Fruit fly (Drosophila melanogaster): ENCODE results near the gene Elp3.

DNA sequence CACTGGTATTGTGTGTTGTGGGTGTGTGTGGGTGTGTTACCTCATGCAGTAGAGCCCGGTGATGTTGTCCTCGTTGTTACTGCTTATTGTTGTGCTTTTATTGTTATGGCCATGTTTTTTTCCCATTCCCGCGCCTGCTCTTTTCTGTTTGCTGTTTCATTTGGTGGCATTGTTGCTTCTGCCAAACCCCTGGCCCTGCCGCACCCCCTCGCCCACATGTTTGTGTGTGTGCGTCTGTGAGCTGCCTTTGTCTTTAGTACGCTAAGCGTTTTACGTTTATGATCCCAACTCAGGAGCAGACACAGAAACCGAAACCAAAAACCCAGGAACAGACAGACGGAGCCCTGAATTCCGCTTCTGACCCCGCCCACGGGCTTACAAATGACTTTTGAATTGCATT, 30.5 kb upstream of the Elp3 start:
- TF ChIP-seq tj (GFP tag; optimal IDR thresholded peaks at IDR 0.05), result no peak
- no peak for TF ChIP-seq ovo (GFP tag; optimal IDR thresholded peaks at IDR 0.05)
- no peak for TF ChIP-seq toe (GFP tag; optimal IDR thresholded peaks at IDR 0.05)
- TF ChIP-seq CG7101 (tag; optimal IDR thresholded peaks at IDR 0.05), result no peak
- no peak for TF ChIP-seq cnc (optimal IDR thresholded peaks at IDR 0.05)
